Worm (Caenorhabditis elegans): ENCODE data around the gene ZK1290.5.

Gene ZK1290.5

DNA sequence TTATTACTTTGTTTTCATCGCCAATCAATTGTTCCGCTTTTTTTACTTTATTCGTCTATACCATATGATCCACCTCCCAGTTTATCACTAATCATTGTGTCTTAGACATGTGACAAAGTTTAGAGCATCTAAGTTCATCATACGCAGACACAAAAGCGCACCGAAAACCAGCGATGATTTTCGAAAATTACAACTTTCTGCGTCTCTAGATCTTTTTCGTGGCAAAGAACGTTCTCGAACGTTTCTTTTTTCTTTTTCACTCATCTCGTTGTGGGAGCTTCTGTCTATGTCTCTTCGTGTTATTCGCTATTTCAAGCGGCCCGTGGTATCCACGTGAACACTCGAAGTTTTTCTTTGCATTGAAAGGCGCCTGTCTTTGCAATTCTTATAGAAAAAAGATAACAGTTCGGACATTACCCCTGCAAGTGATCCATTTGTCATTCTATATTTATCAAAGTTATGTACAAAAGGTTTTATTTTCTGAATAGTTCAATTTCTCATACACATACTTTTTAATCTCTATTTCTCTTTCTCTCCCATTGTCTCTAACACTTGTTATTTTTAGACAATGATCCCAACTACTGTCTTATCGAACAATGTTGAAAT lies at the start of gene ZK1290.5 (continued):
- TF ChIP-seq hif-1 (tag; optimal IDR thresholded peaks at IDR 0.05) (peak in 1 of 2 experiments; percentile 69), ceh-20 (GFP tag; IDR thresholded peaks at IDR 0.05) (peak; percentile 90), mes-2 (tag; optimal IDR thresholded peaks at IDR 0.05; ENCODE audit: poor library complexity, severe bottlenecking) (peak; percentile 56), lsy-2 (tag; optimal IDR thresholded peaks at IDR 0.05) (peak; percentile 36 to 89), zfp-2 (tag; optimal IDR thresholded peaks at IDR 0.05) (no peak), cey-2 (tag; optimal IDR thresholded peaks at IDR 0.05; ENCODE audit: borderline replicate concordance, insufficient read depth) (peak; percentile 72), dpl-1 (GFP tag; optimal IDR thresholded peaks at IDR 0.05) (peak; percentile 50), nhr-41 (GFP tag; IDR thresholded peaks at IDR 0.05) (peak; percentile 79; the same call in 1 of the 2 replicates), lin-39 (tag; optimal IDR thresholded peaks at IDR 0.05) (no peak), spr-1 (tag; optimal IDR thresholded peaks at IDR 0.05) (peak; percentile 75), gei-8 (GFP tag; optimal IDR thresholded peaks at IDR 0.05) (peak; percentile 96), F10B5.3 (tag; optimal IDR thresholded peaks at IDR 0.05) (no peak), fos-1 (tag; optimal IDR thresholded peaks at IDR 0.05) (peak; percentile 34), duxl-1 (tag; optimal IDR thresholded peaks at IDR 0.05; ENCODE audit: poor library complexity) (peak; percentile 15)

DNA sequence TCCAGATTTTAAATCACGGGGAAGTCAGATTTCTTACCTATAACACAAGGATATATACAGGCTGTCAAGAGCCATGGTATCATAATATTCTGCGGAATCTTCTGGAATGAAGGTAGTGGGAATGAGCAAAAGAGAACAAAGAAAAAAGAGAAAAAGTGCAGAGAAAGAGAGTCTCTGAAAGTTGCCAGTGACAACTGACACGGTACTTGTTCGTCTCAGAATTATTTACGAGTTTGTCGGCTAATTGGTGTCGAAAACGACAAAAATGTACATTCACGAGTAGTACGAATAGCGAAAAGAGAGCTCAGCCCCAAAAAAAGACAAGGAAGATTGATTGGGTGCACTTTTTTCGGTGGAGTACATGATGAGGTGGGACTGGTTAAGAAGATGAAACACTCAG lies 46.4 kb upstream of the ZK1290.5 start, which contains the start of gene cah-2:
Gene cah-2, minus strand, starts transcription at position 101 of the 400 bp plus-strand sequence.
- TF ChIP-seq tra-1 (GFP tag; IDR thresholded peaks at IDR 0.05) (no peak), ctbp-1 (GFP tag; IDR thresholded peaks at IDR 0.05) (no peak), madf-9 (GFP tag; conservative IDR thresholded peaks at IDR 0.05) (no peak), mxl-3 (GFP tag; optimal IDR thresholded peaks at IDR 0.05) (no peak), jun-1 (tag; optimal IDR thresholded peaks at IDR 0.05) (no peak), daf-8 (GFP tag; IDR thresholded peaks at IDR 0.05) (no peak), R02D3.7 (tag; optimal IDR thresholded peaks at IDR 0.05) (no peak), nhr-10 (tag; optimal IDR thresholded peaks at IDR 0.05) (no peak), F49E8.2 (tag; optimal IDR thresholded peaks at IDR 0.05; ENCODE audit: borderline replicate concordance) (no peak), spr-3 (GFP tag; optimal IDR thresholded peaks at IDR 0.05) (no peak), snpc-1.2 (GFP tag; IDR thresholded peaks at IDR 0.05) (no peak)

DNA sequence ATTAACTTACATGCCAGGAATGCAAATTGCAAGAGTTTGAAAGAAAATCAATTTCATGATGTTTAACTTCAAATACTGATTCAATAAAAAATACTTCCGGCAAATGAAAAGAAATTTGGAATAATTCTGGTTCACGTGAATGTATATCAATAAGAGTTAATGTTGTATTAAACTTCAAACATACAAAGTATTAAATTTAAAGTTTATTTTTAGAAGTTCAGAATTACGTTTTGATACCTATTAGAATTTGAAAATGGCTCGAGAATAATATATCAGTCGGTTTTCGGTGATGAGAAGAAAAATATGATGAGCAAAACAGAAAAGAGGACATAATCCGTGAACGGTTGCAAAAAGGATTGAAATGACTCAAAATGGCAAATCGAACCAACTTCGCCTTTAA lies 39.8 kb upstream of the ZK1290.5 start, which contains the start of gene D1022.9:
Gene D1022.9, minus strand, starts transcription at position 101 of the 400 bp plus-strand sequence.
- TF ChIP-seq F26F4.8 (GFP tag; conservative IDR thresholded peaks at IDR 0.05) (no peak), zfp-2 (tag; optimal IDR thresholded peaks at IDR 0.05) (no peak)

ce11 chrII:7493599-7493998 lies 35.8 kb upstream of the ZK1290.5 start, which contains the start of gene nas-23:
Gene nas-23 (minus strand): TSS chrII:7493699.
- TF ChIP-seq ama-1 (optimal IDR thresholded peaks at IDR 0.05): no peak
- peak; percentile 73 for TF ChIP-seq aha-1 (tag)

- no peak for TF ChIP-seq sdz-12 (GFP tag; optimal IDR thresholded peaks at IDR 0.05)
- peak; percentile 63 for TF ChIP-seq pqm-1 (tag; optimal IDR thresholded peaks at IDR 0.05)
- TF ChIP-seq nhr-28 (tag; optimal IDR thresholded peaks at IDR 0.05): peak; percentile 42
These were observed 35.3 kb upstream of the ZK1290.5 start, which contains the start of gene R10H1.1 for ce11 chrII:7494155-7494554. Gene R10H1.1 (plus strand): TSS chrII:7494455.

- TF ChIP-seq lin-1 (GFP tag; IDR thresholded peaks at IDR 0.05) (no peak), unc-62 (GFP tag; optimal IDR thresholded peaks at IDR 0.05 in 1 of 2) (peak in 1 of 2 experiments; percentile 85), unc-62 (tag; optimal IDR thresholded peaks at IDR 0.05) (no peak), hlh-30 (tag; optimal IDR thresholded peaks at IDR 0.05; ENCODE audit: insufficient read depth) (peak; percentile 42), dmd-9 (GFP tag; IDR thresholded peaks at IDR 0.05) (no peak), spr-1 (tag; optimal IDR thresholded peaks at IDR 0.05) (no peak), snpc-4 (tag; optimal IDR thresholded peaks at IDR 0.05) (no peak)
These were observed 33.4 kb upstream of the ZK1290.5 start, which contains the start of gene spi-1 for ce11 chrII:7496070-7496469. Gene spi-1 (plus strand): TSS chrII:7496247.
